Fruit fly (Drosophila melanogaster): ENCODE results near the gene CheA7a.

CheA7a gene

dm6 chrX:7342998-7343397 is 34.9 kb upstream of the CheA7a start:
- no peak for TF ChIP-seq CG17801 (GFP tag; optimal IDR thresholded peaks at IDR 0.05; ENCODE audit: partially characterized antibody)

DNA sequence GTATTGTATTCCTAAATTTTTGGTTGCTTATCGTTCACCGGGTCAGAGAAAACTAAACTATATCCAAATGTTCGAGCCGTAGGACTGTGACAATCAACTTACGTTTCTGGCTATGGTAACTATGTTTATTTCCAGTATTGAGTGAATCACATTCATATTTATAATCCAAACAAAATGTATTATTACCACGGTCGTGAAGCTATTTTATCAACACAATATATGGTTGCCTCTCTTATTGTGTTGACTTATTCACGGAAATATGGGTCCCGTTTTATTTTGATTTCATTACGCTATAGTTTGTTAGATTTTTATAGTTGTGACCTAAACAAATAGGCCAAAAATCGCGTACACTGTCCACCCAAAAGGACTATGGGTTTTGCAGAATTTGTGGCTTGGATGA is 30.5 kb upstream of the CheA7a start, which contains the start of gene CG15034:
TSS of gene CG15034 (minus strand) at position 101 of the 400 bp plus-strand sequence.
- TF ChIP-seq CG17801 (GFP tag; optimal IDR thresholded peaks at IDR 0.05; ENCODE audit: partially characterized antibody) = no peak

DNA sequence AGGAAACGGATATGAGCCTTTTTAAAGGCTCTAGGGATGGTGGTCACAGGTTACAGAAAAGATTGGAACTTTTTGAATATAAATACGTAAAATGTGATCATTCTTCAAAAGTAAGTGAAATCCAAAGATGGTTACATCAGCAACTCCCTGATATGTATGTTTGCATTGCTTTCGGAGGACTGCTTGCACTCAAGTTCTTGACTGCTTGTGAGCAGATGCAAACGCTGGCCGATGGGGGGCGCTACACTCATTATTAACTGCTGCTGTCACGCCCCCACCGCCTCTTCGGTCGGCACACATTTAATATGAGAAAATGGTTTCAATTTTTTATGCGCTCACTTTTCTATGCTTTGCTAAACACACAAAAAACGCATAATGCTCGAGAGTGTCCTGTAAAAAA is 28.0 kb upstream of the CheA7a start:
- no peak for TF ChIP-seq CG17801 (GFP tag; optimal IDR thresholded peaks at IDR 0.05; ENCODE audit: partially characterized antibody)

DNA sequence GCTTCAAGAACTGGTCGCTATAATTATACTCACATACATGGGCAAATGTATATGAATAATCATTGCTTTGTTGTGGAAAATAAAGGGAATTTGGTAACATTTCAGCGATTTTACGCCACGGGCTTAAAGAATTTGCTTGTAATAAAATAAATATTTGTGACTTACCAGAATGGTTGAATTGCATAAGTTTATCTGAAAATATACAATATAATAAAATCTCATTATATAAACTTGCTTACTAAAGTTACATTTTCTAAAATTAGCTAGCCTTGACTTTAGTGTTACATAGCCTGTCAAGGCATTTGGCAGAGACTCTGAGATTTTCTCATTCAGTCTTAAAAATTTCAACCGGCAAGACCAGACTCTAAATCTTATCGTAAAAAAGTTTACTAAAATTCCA is 19.4 kb upstream of the CheA7a start, which contains the start of gene CG1999:
TSS of gene CG1999 (plus strand) at position 301 of the 400 bp plus-strand sequence.
- TF ChIP-seq CG17801 (GFP tag; optimal IDR thresholded peaks at IDR 0.05; ENCODE audit: partially characterized antibody) = no peak

- TF ChIP-seq CG17801 (GFP tag; optimal IDR thresholded peaks at IDR 0.05; ENCODE audit: partially characterized antibody) = no peak
Observed at dm6 chrX:7368361-7368760, 9.6 kb upstream of the CheA7a start.

dm6 chrX:7372475-7372874 is 5.5 kb upstream of the CheA7a start:
- TF ChIP-seq CG17801 (GFP tag; optimal IDR thresholded peaks at IDR 0.05; ENCODE audit: partially characterized antibody) = no peak

- no peak for TF ChIP-seq CG17801 (GFP tag; optimal IDR thresholded peaks at IDR 0.05; ENCODE audit: partially characterized antibody)
Observed at dm6 chrX:7379569-7379968, 1.6 kb downstream of the CheA7a start.

DNA sequence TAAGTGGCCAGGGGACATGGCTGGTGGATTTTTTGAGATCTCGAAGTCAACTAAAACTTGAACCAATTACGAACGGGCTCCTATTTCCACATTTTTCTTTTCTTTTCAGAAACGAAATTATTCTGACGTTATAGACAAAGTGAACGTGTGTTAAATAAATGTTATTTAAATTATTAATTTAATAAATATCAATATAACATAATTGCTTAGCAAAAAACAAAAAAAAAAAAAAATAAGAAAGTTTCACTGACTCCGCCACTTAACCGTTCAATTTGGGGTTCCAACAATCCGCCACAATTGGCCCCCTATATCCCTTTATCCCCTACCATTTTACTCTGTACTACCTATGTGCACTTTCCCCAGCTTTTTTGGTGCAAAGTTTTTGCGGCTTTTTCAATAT is 5.0 kb downstream of the CheA7a start, which contains the start of gene CG42781:
TSS of gene CG42781 (minus strand) at position 101 of the 400 bp plus-strand sequence.
- no peak for TF ChIP-seq CG17801 (GFP tag; optimal IDR thresholded peaks at IDR 0.05; ENCODE audit: partially characterized antibody)

DNA sequence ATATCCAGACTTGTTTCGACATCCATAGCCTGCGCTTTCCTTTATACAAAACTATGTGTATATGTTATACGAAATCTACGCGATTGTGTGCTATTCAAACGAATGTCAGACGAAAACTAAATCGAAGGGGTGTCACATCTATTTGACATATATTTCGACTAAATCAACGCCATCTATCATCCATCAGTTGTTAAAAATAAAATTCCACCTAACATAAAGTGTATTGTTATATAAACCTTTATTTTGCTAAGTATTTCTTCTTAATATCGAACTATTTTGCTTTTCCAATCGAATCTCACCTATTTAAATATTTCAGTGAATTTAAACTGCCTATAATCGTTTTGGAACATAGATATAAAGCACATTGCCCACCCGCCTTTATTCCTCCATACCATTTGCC is 25.1 kb downstream of the CheA7a start, which contains the start of gene CG15035:
TSS of gene CG15035 (minus strand) at position 101 of the 400 bp plus-strand sequence.
- TF ChIP-seq CG17801 (GFP tag; optimal IDR thresholded peaks at IDR 0.05; ENCODE audit: partially characterized antibody) = no peak

DNA sequence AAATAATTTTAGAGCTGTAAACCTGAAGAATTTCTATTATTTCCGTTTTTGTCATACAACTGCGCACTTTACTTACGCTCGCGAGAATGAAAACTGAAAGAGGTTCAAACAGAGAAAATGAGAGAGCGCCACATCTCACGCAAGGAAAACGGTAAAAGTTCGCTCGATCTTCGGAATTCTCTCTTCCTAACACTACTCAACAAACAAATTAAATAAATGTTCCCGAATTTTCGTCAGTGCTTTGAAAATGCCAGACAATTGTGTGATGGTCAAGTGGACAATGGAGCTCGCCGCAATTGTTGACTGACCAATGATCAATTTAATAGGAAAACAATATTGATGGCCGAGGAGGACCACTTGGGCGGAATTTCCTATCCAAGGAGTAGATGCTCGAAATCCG is 27.8 kb downstream of the CheA7a start, which contains the start of gene CG1677:
TSS of gene CG1677 (minus strand) at position 101 of the 400 bp plus-strand sequence.
- TF ChIP-seq CG17801 (GFP tag; optimal IDR thresholded peaks at IDR 0.05; ENCODE audit: partially characterized antibody) = no peak

DNA sequence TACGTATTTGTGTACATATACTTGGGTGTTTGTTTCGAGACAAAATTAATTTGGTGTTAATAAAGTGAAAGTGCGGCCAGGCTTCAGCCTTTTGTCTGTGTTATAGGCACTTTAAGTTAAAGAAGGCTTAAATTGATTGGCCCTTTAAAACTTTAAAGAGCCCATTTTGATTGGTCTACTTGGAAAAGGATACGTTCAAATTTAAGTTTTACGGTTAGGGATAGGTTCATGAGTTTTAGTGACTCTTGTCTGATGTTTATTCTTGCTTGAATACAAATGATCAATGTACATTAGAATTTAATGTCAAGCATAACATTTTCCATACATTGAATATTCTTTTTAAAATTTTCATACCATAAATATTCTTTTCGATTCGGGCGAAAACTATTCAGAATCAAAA is 29.0 kb downstream of the CheA7a start, which contains the start of gene CG32727:
TSS of gene CG32727 (plus strand) at position 301 of the 400 bp plus-strand sequence.
- TF ChIP-seq CG17801 (GFP tag; optimal IDR thresholded peaks at IDR 0.05; ENCODE audit: partially characterized antibody) = no peak

DNA sequence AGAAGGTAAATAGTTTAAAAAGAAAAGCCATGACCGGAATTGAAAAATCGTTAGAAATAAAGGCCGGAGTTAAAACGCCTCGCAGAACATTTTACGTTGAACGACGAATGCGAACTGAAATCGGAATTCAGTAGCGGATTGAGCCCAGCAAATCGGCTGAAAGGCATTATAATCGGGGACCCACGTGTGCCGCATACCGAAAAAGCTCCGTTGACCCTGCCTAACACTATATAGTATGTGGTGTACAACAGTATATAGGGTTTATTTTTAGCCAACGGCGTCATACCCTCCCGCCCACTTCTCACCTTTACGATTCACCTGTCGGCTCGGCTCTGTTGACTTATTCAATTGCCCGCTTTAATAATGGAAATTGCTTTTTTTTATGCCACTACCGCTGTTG is 33.9 kb downstream of the CheA7a start, which contains the start of gene CG42246:
TSS of gene CG42246 (minus strand) at position 101 of the 400 bp plus-strand sequence.
- TF ChIP-seq CG17801 (GFP tag; optimal IDR thresholded peaks at IDR 0.05; ENCODE audit: partially characterized antibody) = no peak

DNA sequence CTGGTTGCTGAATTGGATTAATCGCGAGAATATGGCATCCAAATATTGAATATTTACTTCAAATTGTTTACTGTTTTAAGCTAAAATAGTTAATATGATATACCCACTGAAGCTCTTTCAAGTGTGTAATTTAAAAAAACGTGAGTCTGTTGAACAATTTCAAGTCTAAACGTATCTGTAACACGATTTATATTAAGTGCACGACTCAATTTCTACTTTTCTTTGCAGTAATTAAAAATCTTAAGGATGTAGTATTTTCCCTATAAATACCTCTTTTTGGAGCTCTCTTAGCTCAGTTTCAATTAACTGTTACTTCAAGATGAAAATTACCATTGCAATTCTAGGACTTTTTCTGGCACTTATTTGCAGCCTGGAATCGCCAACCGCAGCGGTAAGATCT is 34.4 kb downstream of the CheA7a start, which contains the start of gene CG42704:
TSS of gene CG42704 (plus strand) at position 301 of the 400 bp plus-strand sequence.
- TF ChIP-seq CG17801 (GFP tag; optimal IDR thresholded peaks at IDR 0.05; ENCODE audit: partially characterized antibody) = no peak

- no peak for TF ChIP-seq CG17801 (GFP tag; optimal IDR thresholded peaks at IDR 0.05; ENCODE audit: partially characterized antibody)
Observed at dm6 chrX:7413569-7413968, 35.6 kb downstream of the CheA7a start, which contains the start of gene CG42705. Gene CG42705, plus strand, starts transcription at chrX:7413869.

dm6 chrX:7415027-7415426 is 37.1 kb downstream of the CheA7a start:
- no peak for TF ChIP-seq CG17801 (GFP tag; optimal IDR thresholded peaks at IDR 0.05; ENCODE audit: partially characterized antibody)

DNA sequence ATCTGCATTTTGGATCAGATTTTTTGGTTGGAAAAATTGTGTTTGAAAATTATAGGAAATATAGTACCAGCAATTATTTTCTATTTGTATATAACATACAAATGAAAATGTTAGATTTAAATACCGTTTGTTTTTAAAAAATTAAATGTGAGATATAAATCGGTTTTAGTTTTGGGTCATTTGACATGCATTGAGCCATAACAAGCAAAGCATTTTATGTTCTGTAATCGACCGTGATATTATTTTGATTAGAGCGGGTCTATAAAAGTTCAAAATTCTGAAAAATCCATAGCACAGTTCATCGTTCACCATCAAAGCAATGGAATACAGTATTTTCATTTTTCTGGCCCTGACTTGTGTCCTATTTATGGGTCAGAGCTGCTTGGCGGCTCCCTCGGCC is 39.0 kb downstream of the CheA7a start, which contains the start of gene CG34337:
TSS of gene CG34337 (plus strand) at position 301 of the 400 bp plus-strand sequence.
- TF ChIP-seq CG17801 (GFP tag; optimal IDR thresholded peaks at IDR 0.05; ENCODE audit: partially characterized antibody) = no peak

DNA sequence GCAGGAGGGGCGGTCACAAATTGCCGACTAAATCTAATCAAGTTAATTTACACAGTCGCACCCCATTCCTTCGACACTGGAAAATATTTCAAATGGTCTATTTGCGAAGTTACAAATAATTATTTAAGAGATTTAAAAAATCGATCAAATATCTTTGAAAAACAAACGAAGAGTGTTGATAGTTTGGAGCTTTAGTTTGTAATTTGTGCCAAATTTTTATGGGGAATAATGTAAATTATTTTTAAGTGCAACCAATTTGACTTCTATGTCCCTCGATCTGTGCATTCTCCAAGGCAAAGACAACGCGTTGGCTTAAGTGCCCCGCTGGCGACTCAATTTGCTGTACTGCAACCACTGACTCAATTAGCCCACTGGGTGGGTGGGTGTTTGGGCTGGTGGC is 39.9 kb downstream of the CheA7a start:
- TF ChIP-seq CG17801 (GFP tag; optimal IDR thresholded peaks at IDR 0.05; ENCODE audit: partially characterized antibody) = no peak

Measured in ovary, adult (tissue).